Worm (Caenorhabditis elegans) whole organism, mixed stage, embryonic: ENCODE data around the gene F14H3.14.

Experiments
- M03D4.4 ChIP-seq: sonication (generic microtip); optimal IDR thresholded peaks from 2 replicates; lab custom pipeline; 2017; ENCODE audit warnings: mild to moderate bottlenecking, missing genetic modification characterization, missing compliant biosample characterization
- bed-3 ChIP-seq: fragments of 200-800 bp; sonication (Bioruptor generic); optimal IDR thresholded peaks from 3 replicates; lab custom pipeline; 2018; ENCODE audit warnings: mild to moderate bottlenecking, missing genetic modification characterization, moderate library complexity, missing compliant biosample characterization
- blmp-1 ChIP-seq: fragments of 150-350 bp; optimal IDR thresholded peaks from 2 replicates; lab custom pipeline; 2014; ENCODE audit warnings: missing biosample characterization, missing genetic modification characterization
- ceh-39 ChIP-seq: fragments of 150-350 bp; optimal IDR thresholded peaks from 2 replicates; lab custom pipeline; 2014; ENCODE audit warnings: missing biosample characterization, missing genetic modification characterization
- ceh-43 ChIP-seq: fragments of 200-800 bp; sonication (Bioruptor generic); optimal IDR thresholded peaks from 2 replicates; lab custom pipeline; 2018; ENCODE audit warnings: mild to moderate bottlenecking, missing genetic modification characterization, moderate library complexity, missing compliant biosample characterization
- ceh-83 ChIP-seq: fragments of 200-800 bp; sonication (Bioruptor generic); optimal IDR thresholded peaks from 2 replicates; lab custom pipeline; 2018; ENCODE audit warnings: mild to moderate bottlenecking, missing genetic modification characterization, missing compliant biosample characterization
- ces-1 ChIP-seq: fragments of 150-350 bp; optimal IDR thresholded peaks from 2 replicates; lab custom pipeline; 2014; ENCODE audit warnings: missing biosample characterization, missing genetic modification reagents, missing genetic modification characterization
- cnd-1 ChIP-seq: fragments of 200-800 bp; sonication (Bioruptor generic); optimal IDR thresholded peaks from 2 replicates; lab custom pipeline; 2018; ENCODE audit warnings: mild to moderate bottlenecking, missing genetic modification characterization, missing compliant biosample characterization
- drap-1 ChIP-seq: fragments of 200-800 bp; sonication (Bioruptor generic); optimal IDR thresholded peaks from 3 replicates; lab custom pipeline; 2018; ENCODE audit warnings: mild to moderate bottlenecking, missing genetic modification characterization, missing compliant biosample characterization
- elt-1 ChIP-seq: sonication (generic microtip); optimal IDR thresholded peaks from 2 replicates; lab custom pipeline; 2017; ENCODE audit warnings: missing genetic modification characterization, mild to moderate bottlenecking, missing compliant biosample characterization, antibody characterized with exemption, moderate library complexity, borderline replicate concordance; ENCODE audit not compliant: insufficient read depth
- elt-3 ChIP-seq: fragments of 150-350 bp; optimal IDR thresholded peaks from 2 replicates; lab custom pipeline; 2014; ENCODE audit warnings: missing biosample characterization, missing genetic modification characterization
- flh-1 ChIP-seq: fragments of 200-800 bp; sonication (Bioruptor generic); optimal IDR thresholded peaks from 2 replicates; lab custom pipeline; 2018; ENCODE audit warnings: mild to moderate bottlenecking, missing genetic modification characterization, moderate library complexity, missing compliant biosample characterization
- ham-2 ChIP-seq: fragments of 200-800 bp; sonication (Bioruptor generic); optimal IDR thresholded peaks from 2 replicates; lab custom pipeline; 2018; ENCODE audit warnings: mild to moderate bottlenecking, missing genetic modification characterization, missing compliant biosample characterization
- hlh-1 ChIP-seq: fragments of 150-350 bp; optimal IDR thresholded peaks from 2 replicates; lab custom pipeline; 2014; ENCODE audit warnings: missing biosample characterization, missing genetic modification reagents, missing genetic modification characterization
- lin-13 ChIP-seq: fragments of 150-350 bp; optimal IDR thresholded peaks from 2 replicates; lab custom pipeline; 2014; ENCODE audit warnings: missing biosample characterization, missing genetic modification characterization
- lsy-2 ChIP-seq: fragments of 150-350 bp; optimal IDR thresholded peaks from 2 replicates; lab custom pipeline; 2014; ENCODE audit warnings: missing biosample characterization, missing genetic modification characterization
- mab-5 ChIP-seq: fragments of 150-350 bp; optimal IDR thresholded peaks from 2 replicates; lab custom pipeline; 2014; ENCODE audit warnings: missing biosample characterization, missing genetic modification characterization
- mls-2 ChIP-seq: sonication (generic microtip); optimal IDR thresholded peaks from 2 replicates; lab custom pipeline; 2016; ENCODE audit warnings: mild to moderate bottlenecking, missing genetic modification characterization, moderate library complexity, missing compliant biosample characterization
- nhr-12 ChIP-seq: fragments of 150-350 bp; optimal IDR thresholded peaks from 2 replicates; lab custom pipeline; 2014; ENCODE audit warnings: missing biosample characterization, missing genetic modification characterization
- nhr-2 ChIP-seq: fragments of 150-350 bp; optimal IDR thresholded peaks from 2 replicates; lab custom pipeline; 2014; ENCODE audit warnings: missing biosample characterization, missing genetic modification characterization
- nhr-237 ChIP-seq: fragments of 150-350 bp; optimal IDR thresholded peaks from 2 replicates; lab custom pipeline; 2014; ENCODE audit warnings: missing biosample characterization, missing genetic modification characterization
- nhr-28 ChIP-seq: fragments of 150-350 bp; optimal IDR thresholded peaks from 2 replicates; lab custom pipeline; 2014; ENCODE audit warnings: missing biosample characterization, missing genetic modification characterization
- pha-4 ChIP-seq: fragments of 150-350 bp; optimal IDR thresholded peaks from 2 replicates; lab custom pipeline; 2018; ENCODE audit warnings: missing biosample characterization, missing genetic modification reagents, missing genetic modification characterization
- snpc-4 ChIP-seq: fragments of 150-350 bp; optimal IDR thresholded peaks from 2 replicates; lab custom pipeline; 2014; ENCODE audit warnings: missing biosample characterization, missing genetic modification characterization
- sptf-1 ChIP-seq: sonication (generic microtip); optimal IDR thresholded peaks from 2 replicates; lab custom pipeline; 2017; ENCODE audit warnings: mild to moderate bottlenecking, missing genetic modification characterization, moderate library complexity, missing compliant biosample characterization
- tbx-8 ChIP-seq: fragments of 200-800 bp; sonication (Bioruptor generic); optimal IDR thresholded peaks from 2 replicates; lab custom pipeline; 2018; ENCODE audit warnings: mild to moderate bottlenecking, missing genetic modification characterization, moderate library complexity, missing compliant biosample characterization
- unc-120 ChIP-seq: sonication (generic microtip); optimal IDR thresholded peaks from 2 replicates; lab custom pipeline; 2017; ENCODE audit warnings: missing genetic modification characterization, missing compliant biosample characterization; ENCODE audit not compliant: poor library complexity, severe bottlenecking
- unc-39 ChIP-seq: fragments of 150-350 bp; optimal IDR thresholded peaks from 2 replicates; lab custom pipeline; 2014; ENCODE audit warnings: missing biosample characterization, missing genetic modification characterization
- unc-62 ChIP-seq: fragments of 150-350 bp; optimal IDR thresholded peaks from 2 replicates; lab custom pipeline; 2014; ENCODE audit warnings: missing biosample characterization, missing genetic modification reagents, missing genetic modification characterization
- zip-8 ChIP-seq: fragments of 150-350 bp; optimal IDR thresholded peaks from 2 replicates; lab custom pipeline; 2014; ENCODE audit warnings: missing biosample characterization, missing genetic modification characterization
- ztf-11 ChIP-seq: fragments of 150-350 bp; optimal IDR thresholded peaks from 2 replicates; lab custom pipeline; 2014; ENCODE audit warnings: missing biosample characterization, missing genetic modification characterization

F14H3.14 gene

ce11 chrV:16071167-16071566 is 8.5 kb upstream of the F14H3.14 start, which contains the start of gene nhr-176:
Gene nhr-176, plus strand, starts transcription at chrV:16071325.
- no peak for TF ChIP-seq lsy-2

- TF ChIP-seq ztf-11 (tag; lab: Kevin White, UChicago) (no peak), mab-5 (tag; lab: Kevin White, UChicago) (no peak), cnd-1 (tag; lab: Kevin White, UChicago) (no peak), sptf-1 (tag; lab: Kevin White, UChicago) (no peak), nhr-237 (no peak), flh-1 (GFP tag; lab: Kevin White, UChicago) (no peak), ceh-83 (GFP tag; lab: Kevin White, UChicago) (no peak), mls-2 (no peak), zip-8 (tag; lab: Kevin White, UChicago) (no peak), ces-1 (GFP tag; lab: Kevin White, UChicago) (no peak), lin-13 (tag; lab: Kevin White, UChicago) (no peak), nhr-12 (tag; lab: Kevin White, UChicago) (no peak), elt-3 (tag; lab: Kevin White, UChicago) (no peak), unc-39 (tag; lab: Kevin White, UChicago) (no peak)
- TF ChIP-seq, all 35 proteins: peak for 0
Observed at ce11 chrV:16068938-16069337, 6.2 kb upstream of the F14H3.14 start, which contains the start of gene cyp-35D1. Gene cyp-35D1, plus strand, starts transcription at chrV:16069238.

- TF ChIP-seq flh-1 (GFP tag; lab: Kevin White, UChicago) = no peak
- no peak for TF ChIP-seq M03D4.4 (tag; lab: Kevin White, UChicago)
- no peak for TF ChIP-seq mab-5 (tag; lab: Kevin White, UChicago)
- TF ChIP-seq lsy-2 = no peak
- no peak for TF ChIP-seq lin-13 (tag; lab: Kevin White, UChicago)
- no peak for TF ChIP-seq cnd-1 (tag; lab: Kevin White, UChicago)
- TF ChIP-seq hlh-1 (tag; lab: Kevin White, UChicago) = no peak
- no peak for TF ChIP-seq unc-120
- TF ChIP-seq unc-62 (GFP tag; lab: Kevin White, UChicago) = no peak
- TF ChIP-seq ztf-11 (tag; lab: Kevin White, UChicago) = no peak
- TF ChIP-seq unc-39 (tag; lab: Kevin White, UChicago) = no peak
Observed at ce11 chrV:16061993-16062392, 695 bp downstream of the F14H3.14 start, which contains the start of gene fbxa-100. Gene fbxa-100, minus strand, starts transcription at chrV:16062093.

- TF ChIP-seq pha-4 (no peak), ham-2 (GFP tag; lab: Kevin White, UChicago) (no peak), sptf-1 (tag; lab: Kevin White, UChicago) (no peak), blmp-1 (tag; lab: Kevin White, UChicago) (no peak), bed-3 (GFP tag; lab: Kevin White, UChicago) (no peak), ces-1 (GFP tag; lab: Kevin White, UChicago) (no peak), lsy-2 (no peak)
Observed at ce11 chrV:16060135-16060534, 2.6 kb downstream of the F14H3.14 start, which contains the start of gene F14H3.15. Gene F14H3.15, minus strand, starts transcription at chrV:16060235.

- no peak for TF ChIP-seq unc-62 (GFP tag; lab: Kevin White, UChicago)
- TF ChIP-seq mls-2 = no peak
- no peak for TF ChIP-seq ztf-11 (tag; lab: Kevin White, UChicago)
- no peak for TF ChIP-seq lin-13 (tag; lab: Kevin White, UChicago)
- no peak for TF ChIP-seq elt-1 (tag; lab: Kevin White, UChicago)
- TF ChIP-seq ceh-43 = no peak
- TF ChIP-seq flh-1 (GFP tag; lab: Kevin White, UChicago) = no peak
- TF ChIP-seq ceh-39 (tag; lab: Kevin White, UChicago) = no peak
- TF ChIP-seq snpc-4 (tag; lab: Kevin White, UChicago) = no peak
- no peak for TF ChIP-seq drap-1 (GFP tag; lab: Kevin White, UChicago)
- no peak for TF ChIP-seq ham-2 (GFP tag; lab: Kevin White, UChicago)
- no peak for TF ChIP-seq nhr-28 (tag; lab: Kevin White, UChicago)
- no peak for TF ChIP-seq nhr-2 (tag; lab: Kevin White, UChicago)
- no peak for TF ChIP-seq M03D4.4 (tag; lab: Kevin White, UChicago)
- no peak for TF ChIP-seq cnd-1 (tag; lab: Kevin White, UChicago)
- no peak for TF ChIP-seq ces-1 (GFP tag; lab: Kevin White, UChicago)
- TF ChIP-seq tbx-8 = no peak
Observed at ce11 chrV:16058872-16059271, 3.8 kb downstream of the F14H3.14 start, which contains the start of gene F14H3.6. Gene F14H3.6, minus strand, starts transcription at chrV:16058893.
